Comparison of ENCODE assay signal across 4 fruit fly cellular contexts in genomic region chr3R:24798595-24798994, dm6.
A peak's percentile ranks its signal among the peaks of the same experiment; 100 is the strongest.
TF ChIP-seq lines count a peak whose summit lies in the region.

No protein-coding gene starts in this region.

- TF ChIP-seq CTCF in whole organism, embryonic (GFP tag; optimal IDR thresholded peaks at IDR 0.05; lab: Kevin White, UChicago): no peak

TF ChIP-seq in whole organism, adult, 20 proteins besides CTCF, POLR2A, EP300 and RAD21:
- TF ChIP-seq CG7101 (tag; optimal IDR thresholded peaks at IDR 0.05; lab: Kevin White, UChicago) (peak; percentile 36), Hr96 (GFP tag; optimal IDR thresholded peaks at IDR 0.05; lab: Kevin White, UChicago) (no peak), CG33017 (tag; optimal IDR thresholded peaks at IDR 0.05; lab: Kevin White, UChicago) (peak; percentile 5)

TF ChIP-seq in whole organism, embryonic, 481 proteins besides CTCF, POLR2A, EP300 and RAD21 (continues in another document):
- TF ChIP-seq CG14014 (GFP tag; IDR thresholded peaks at IDR 0.05; lab: Robert Waterston, UW) (no peak), CG3065 (GFP tag; optimal IDR thresholded peaks at IDR 0.05; lab: Kevin White, UChicago) (no peak), usp (GFP tag; optimal IDR thresholded peaks at IDR 0.05; lab: Kevin White, UChicago) (no peak), Lpt (GFP tag; optimal IDR thresholded peaks at IDR 0.05; lab: Kevin White, UChicago) (no peak), cas (GFP tag; IDR thresholded peaks at IDR 0.05; lab: Robert Waterston, UW) (no peak), Six4 (GFP tag; optimal IDR thresholded peaks at IDR 0.05; lab: Kevin White, UChicago) (no peak), CG6813 (GFP tag; optimal IDR thresholded peaks at IDR 0.05; lab: Kevin White, UChicago) (no peak), scrt (GFP tag; optimal IDR thresholded peaks at IDR 0.05; lab: Kevin White, UChicago) (no peak), CG32767 (GFP tag; IDR thresholded peaks at IDR 0.05; lab: Robert Waterston, UW) (peak; percentile 57), Blimp-1 (GFP tag; optimal IDR thresholded peaks at IDR 0.05; lab: Kevin White, UChicago) (no peak), CG10462 (GFP tag; optimal IDR thresholded peaks at IDR 0.05; lab: Kevin White, UChicago) (no peak), CG1603 (tag; optimal IDR thresholded peaks at IDR 0.05; lab: Kevin White, UChicago) (no peak), HLH3B (GFP tag; IDR thresholded peaks at IDR 0.05; lab: Robert Waterston, UW) (peak; percentile 39; the same call in 1 of the 2 replicates), klu (GFP tag; IDR thresholded peaks at IDR 0.05; lab: Robert Waterston, UW) (no peak), Doc3 (GFP tag; IDR thresholded peaks at IDR 0.05; lab: Robert Waterston, UW; ENCODE audit: partially characterized antibody) (no peak), gfzf (GFP tag; optimal IDR thresholded peaks at IDR 0.05; lab: Kevin White, UChicago) (no peak), CG18011 (GFP tag; optimal IDR thresholded peaks at IDR 0.05; lab: Kevin White, UChicago) (no peak), Nf-YA (GFP tag; IDR thresholded peaks at IDR 0.05; lab: Robert Waterston, UW) (no peak), corto (GFP tag; optimal IDR thresholded peaks at IDR 0.05; lab: Kevin White, UChicago) (no peak), Hsf (GFP tag; optimal IDR thresholded peaks at IDR 0.05; lab: Kevin White, UChicago) (no peak), Hmr (GFP tag; optimal IDR thresholded peaks at IDR 0.05; lab: Kevin White, UChicago) (no peak), CG14050 (GFP tag; IDR thresholded peaks at IDR 0.05; lab: Robert Waterston, UW) (no peak), Mad (GFP tag; optimal IDR thresholded peaks at IDR 0.05; lab: Kevin White, UChicago) (no peak), CG31365 (tag; optimal IDR thresholded peaks at IDR 0.05; lab: Kevin White, UChicago) (no peak), gsb (GFP tag; IDR thresholded peaks at IDR 0.05; lab: Robert Waterston, UW) (no peak), CrebB (tag; optimal IDR thresholded peaks at IDR 0.05; lab: Kevin White, UChicago) (no peak), zf30C (GFP tag; optimal IDR thresholded peaks at IDR 0.05; lab: Kevin White, UChicago) (no peak), CG6689 (GFP tag; IDR thresholded peaks at IDR 0.05; lab: Robert Waterston, UW) (peak; percentile 28; the same call in 1 of the 2 replicates), MESR4 (GFP tag; optimal IDR thresholded peaks at IDR 0.05; lab: Kevin White, UChicago) (no peak), sob (GFP tag; IDR thresholded peaks at IDR 0.05; lab: Robert Waterston, UW) (no peak)

TF ChIP-seq in whole organism, prepupa, 60 proteins besides CTCF, POLR2A, EP300 and RAD21:
- no peak for TF ChIP-seq Ets96B (tag; optimal IDR thresholded peaks at IDR 0.05; lab: Kevin White, UChicago)
- TF ChIP-seq CG8119 (GFP tag; IDR thresholded peaks at IDR 0.05; lab: Robert Waterston, UW): peak; percentile 34; the same call in 2 of the 3 replicates

TF ChIP-seq in whole organism, pupa, 21 proteins besides CTCF, POLR2A, EP300 and RAD21:
- TF ChIP-seq Pif1A (GFP tag; optimal IDR thresholded peaks at IDR 0.05; lab: Kevin White, UChicago) (no peak), CG9948 (tag; optimal IDR thresholded peaks at IDR 0.05; lab: Kevin White, UChicago) (no peak), CG4496 (GFP tag; IDR thresholded peaks at IDR 0.05; lab: Robert Waterston, UW) (0 out of 3 replicates have a peak, but pooled peaks have one; percentile 24)
